Fruit fly (Drosophila melanogaster): ENCODE data around the gene CG34328.

The CG34328 gene

dm6 chrX:18386784-18387183, 13.1 kb downstream of the CG34328 start, which contains the start of gene Tsf1:
Tsf1 (plus strand) TSS chrX:18387084.
- TF ChIP-seq zfh2 (GFP tag; optimal IDR thresholded peaks at IDR 0.05) (no peak), sens (GFP tag) (peak; percentile 8)

- TF ChIP-seq Med (GFP tag) (peak; percentile 31), CG6654 (GFP tag; optimal IDR thresholded peaks at IDR 0.05) (no peak)
Measured at dm6 chrX:18385801-18386200, 14.1 kb downstream of the CG34328 start.

- TF ChIP-seq CG11247 (GFP tag; IDR thresholded peaks at IDR 0.05) (no peak), CG2678 (tag; optimal IDR thresholded peaks at IDR 0.05) (no peak), Dref (GFP tag; IDR thresholded peaks at IDR 0.05) (peak; percentile 48), Lhr (GFP tag; optimal IDR thresholded peaks at IDR 0.05) (peak; percentile 69), ash1 (GFP tag; optimal IDR thresholded peaks at IDR 0.05) (no peak), Sin3A (optimal IDR thresholded peaks at IDR 0.05) (peak; percentile 86), phol (tag; optimal IDR thresholded peaks at IDR 0.05) (peak; percentile 46), CG17186 (GFP tag; optimal IDR thresholded peaks at IDR 0.05) (peak; percentile 100), Dbx (GFP tag; IDR thresholded peaks at IDR 0.05) (peak; percentile 34; the same call in 1 of the 3 replicates), ftz-f1 (GFP tag; optimal IDR thresholded peaks at IDR 0.05) (peak; percentile 26), CG17328 (GFP tag; IDR thresholded peaks at IDR 0.05) (0 out of 2 replicates have a peak, but pooled peaks have one; percentile 9), D (optimal IDR thresholded peaks at IDR 0.05) (no peak), D (GFP tag; optimal IDR thresholded peaks at IDR 0.05) (no peak), hkb (optimal IDR thresholded peaks at IDR 0.05) (peak; percentile 51), hkb (GFP tag; IDR thresholded peaks at IDR 0.05) (no peak), CG13287 (GFP tag; IDR thresholded peaks at IDR 0.05; ENCODE audit: partially characterized antibody) (peak; percentile 36; the same call in 1 of the 2 replicates), HmgD (GFP tag; optimal IDR thresholded peaks at IDR 0.05) (peak; percentile 58), CG8388 (GFP tag; optimal IDR thresholded peaks at IDR 0.05) (no peak), Stat92E (GFP tag; optimal IDR thresholded peaks at IDR 0.05) (no peak), Oaz (GFP tag; IDR thresholded peaks at IDR 0.05) (no peak), CG16813 (GFP tag; IDR thresholded peaks at IDR 0.05; ENCODE audit: partially characterized antibody) (peak; percentile 34; the same call in 2 of the 3 replicates), CG2712 (tag; optimal IDR thresholded peaks at IDR 0.05) (no peak), CG12659 (GFP tag; optimal IDR thresholded peaks at IDR 0.05) (peak; percentile 13), CG15514 (GFP tag; optimal IDR thresholded peaks at IDR 0.05) (peak; percentile 73), Sry-δ (GFP tag; optimal IDR thresholded peaks at IDR 0.05) (peak; percentile 64), bowl (GFP tag; IDR thresholded peaks at IDR 0.05) (no peak), Rfx (GFP tag; IDR thresholded peaks at IDR 0.05) (peak; percentile 48; the same call in 1 of the 2 replicates), CG4360 (GFP tag; IDR thresholded peaks at IDR 0.05) (no peak), Ets97D (GFP tag; optimal IDR thresholded peaks at IDR 0.05) (peak; percentile 68), da (GFP tag; optimal IDR thresholded peaks at IDR 0.05) (no peak), BEAF-32 (GFP tag; optimal IDR thresholded peaks at IDR 0.05) (peak; percentile 59), prd (optimal IDR thresholded peaks at IDR 0.05) (no peak), prd (GFP tag; IDR thresholded peaks at IDR 0.05) (0 out of 3 replicates have a peak, but pooled peaks have one; percentile 11), CG7786 (GFP tag; optimal IDR thresholded peaks at IDR 0.05) (no peak), knrl (GFP tag; IDR thresholded peaks at IDR 0.05; ENCODE audit: partially characterized antibody) (0 out of 3 replicates have a peak, but pooled peaks have one; percentile 15), CG2116 (GFP tag; optimal IDR thresholded peaks at IDR 0.05) (peak; percentile 25), CG33213 (GFP tag; optimal IDR thresholded peaks at IDR 0.05) (peak; percentile 55), dpn (GFP tag; optimal IDR thresholded peaks at IDR 0.05) (no peak), Med (GFP tag) (peak; percentile 81), CG15479 (GFP tag; optimal IDR thresholded peaks at IDR 0.05) (no peak), Bgb (GFP tag; IDR thresholded peaks at IDR 0.05; ENCODE audit: partially characterized antibody) (peak; percentile 40; the same call in 1 of the 2 replicates), CG42726 (GFP tag; IDR thresholded peaks at IDR 0.05; ENCODE audit: partially characterized antibody) (peak; percentile 44; the same call in 1 of the 2 replicates), ewg (GFP tag; optimal IDR thresholded peaks at IDR 0.05) (peak; percentile 17), CG7271 (tag; optimal IDR thresholded peaks at IDR 0.05) (no peak)
Measured at dm6 chrX:18385056-18385455, 14.8 kb downstream of the CG34328 start, which contains the start of gene betaCOP. betaCOP (minus strand) TSS chrX:18385242.

All from whole organism, embryonic.